Worm (Caenorhabditis elegans) whole organism, young adult: ENCODE data around the gene Y54F10BM.21.

Experiments used
- B0019.2 ChIP-seq: fragments of 200-800 bp; sonication (Bioruptor generic); conservative IDR thresholded peaks from 2 replicates; pipeline ENCODE4 v1.3.6; 2022; ENCODE audit warnings: missing genetic modification reagents, missing genetic modification characterization, missing compliant biosample characterization
- C06A6.2 ChIP-seq: fragments of 200-800 bp; sonication (Bioruptor generic); conservative IDR thresholded peaks from 2 replicates; pipeline ENCODE4 v1.3.6; 2022; ENCODE audit warnings: missing genetic modification characterization, missing compliant biosample characterization
- C17E4.6 ChIP-seq: fragments of 200-800 bp; sonication (Bioruptor generic); IDR thresholded peaks from 2 replicates; pipeline ENCODE4 v1.3.6; 2022; ENCODE audit warnings: missing genetic modification reagents, missing genetic modification characterization, missing compliant biosample characterization
- F39B2.1 ChIP-seq: fragments of 200-800 bp; sonication (Bioruptor generic); IDR thresholded peaks from 2 replicates; pipeline ENCODE4 v1.3.6; 2022; ENCODE audit warnings: missing genetic modification reagents, missing genetic modification characterization, missing compliant biosample characterization
- K11D2.4 ChIP-seq: fragments of 200-800 bp; sonication (Bioruptor generic); IDR thresholded peaks from 2 replicates; pipeline ENCODE4 v1.3.6; 2022; ENCODE audit warnings: missing genetic modification reagents, missing genetic modification characterization, missing compliant biosample characterization
- egl-18 ChIP-seq: fragments of 200-800 bp; sonication (Bioruptor generic); IDR thresholded peaks from 2 replicates; pipeline ENCODE4 v1.3.6; 2022; ENCODE audit warnings: missing genetic modification reagents, missing genetic modification characterization, missing compliant biosample characterization
- egl-44 ChIP-seq: fragments of 200-800 bp; sonication (Bioruptor generic); IDR thresholded peaks from 2 replicates; pipeline ENCODE4 v1.3.6; 2022; ENCODE audit warnings: missing genetic modification reagents, missing genetic modification characterization, missing compliant biosample characterization
- egrh-3 ChIP-seq: fragments of 200-800 bp; sonication (Bioruptor generic); IDR thresholded peaks from 2 replicates; pipeline ENCODE4 v1.3.6; 2022; ENCODE audit warnings: missing genetic modification reagents, missing genetic modification characterization, missing compliant biosample characterization
- hlh-12 ChIP-seq: sonication (generic microtip); optimal IDR thresholded peaks from 2 replicates; lab custom pipeline; 2016; ENCODE audit warnings: missing genetic modification characterization, missing compliant biosample characterization
- hmg-1.2 ChIP-seq: fragments of 200-800 bp; sonication (Bioruptor generic); IDR thresholded peaks from 2 replicates; pipeline ENCODE4 v1.3.6; 2022; ENCODE audit warnings: missing genetic modification reagents, missing genetic modification characterization, missing compliant biosample characterization
- lin-26 ChIP-seq: fragments of 200-800 bp; sonication (Bioruptor generic); IDR thresholded peaks from 2 replicates; pipeline ENCODE4 v1.3.6; 2022; ENCODE audit warnings: missing genetic modification reagents, missing genetic modification characterization, missing compliant biosample characterization
- lin-40 ChIP-seq: sonication (generic microtip); optimal IDR thresholded peaks from 2 replicates; lab custom pipeline; 2016; ENCODE audit warnings: missing genetic modification characterization, mild to moderate bottlenecking, missing compliant biosample characterization, missing genotype, missing genetic modification reagents
- lin-54 ChIP-seq: fragments of 200-800 bp; sonication (Bioruptor generic); optimal IDR thresholded peaks from 2 replicates; lab custom pipeline; 2018; ENCODE audit warnings: mild to moderate bottlenecking, missing genetic modification characterization, missing compliant biosample characterization
- madf-6 ChIP-seq: fragments of 200-800 bp; sonication (Bioruptor generic); IDR thresholded peaks from 2 replicates; pipeline ENCODE4 v1.3.6; 2022; ENCODE audit warnings: missing genetic modification reagents, missing genetic modification characterization, missing compliant biosample characterization
- nhr-179 ChIP-seq: sonication (generic microtip); optimal IDR thresholded peaks from 2 replicates; lab custom pipeline; 2016; ENCODE audit warnings: mild to moderate bottlenecking, missing genetic modification characterization, missing compliant biosample characterization
- pbrm-1 ChIP-seq: fragments of 200-800 bp; sonication (Bioruptor generic); IDR thresholded peaks from 2 replicates; pipeline ENCODE4 v1.3.6; 2022; ENCODE audit warnings: missing genetic modification reagents, missing genetic modification characterization, missing compliant biosample characterization
- snpc-1.3 ChIP-seq: sonication (generic microtip); optimal IDR thresholded peaks from 2 replicates; lab custom pipeline; 2017; ENCODE audit warnings: missing genetic modification characterization, mild to moderate bottlenecking, missing compliant biosample characterization, antibody characterized with exemption, moderate library complexity, missing genotype, missing genetic modification reagents; ENCODE audit not compliant: insufficient read depth
- snpc-4 ChIP-seq, 5 experiments: fragments of 150-350 bp in 1 of 5; sonication (generic microtip) in 4 of 5; optimal IDR thresholded peaks; 2 replicates each; lab custom pipeline; 2014 to 2018; ENCODE audit warnings: missing genetic modification characterization in 5 of 5, missing biosample characterization in 3 of 5, antibody characterized with exemption in 2 of 5, mild to moderate bottlenecking in 2 of 5, missing compliant biosample characterization in 2 of 5, missing genotype in 2 of 5, moderate library complexity in 2 of 5, missing genetic modification reagents in 1 of 5
- sptf-2 ChIP-seq: fragments of 200-800 bp; sonication (Bioruptor generic); optimal IDR thresholded peaks from 2 replicates; lab custom pipeline; 2018; ENCODE audit warnings: mild to moderate bottlenecking, missing genetic modification characterization, missing compliant biosample characterization
- xnd-1 ChIP-seq: sonication (generic microtip); optimal IDR thresholded peaks from 2 replicates; lab custom pipeline; 2016; ENCODE audit warnings: missing genotype, missing genetic modification reagents, missing genetic modification characterization, missing compliant biosample characterization
- zfh-2 ChIP-seq: fragments of 200-800 bp; sonication (Bioruptor generic); conservative IDR thresholded peaks from 2 replicates; pipeline ENCODE4 v1.3.6; 2022; ENCODE audit warnings: missing genetic modification reagents, missing genetic modification characterization, missing compliant biosample characterization
- ztf-26 ChIP-seq: sonication (generic microtip); optimal IDR thresholded peaks from 2 replicates; lab custom pipeline; 2017; ENCODE audit warnings: missing genetic modification characterization, missing compliant biosample characterization

Gene Y54F10BM.21

ce11 chrIII:2316439-2316838 lies 39.5 kb downstream of the Y54F10BM.21 start:
- TF ChIP-seq egrh-3 (GFP tag; lab: Robert Waterston, UW) (peak; percentile 68; the same call in 1 of the 2 replicates), snpc-4 (GFP tag; optimal IDR thresholded peaks at IDR 0.05; lab: Kevin White, UChicago) (no peak), snpc-4 (tag; optimal IDR thresholded peaks at IDR 0.05; lab: Kevin White, UChicago) (no peak)

- TF ChIP-seq ztf-26, result no peak
- no peak for TF ChIP-seq C06A6.2
- no peak for TF ChIP-seq B0019.2
- TF ChIP-seq snpc-1.3 (tag; lab: Kevin White, UChicago), result no peak
- TF ChIP-seq C17E4.6, result no peak
These were observed 47.8 kb downstream of the Y54F10BM.21 start for ce11 chrIII:2324703-2325102.

DNA sequence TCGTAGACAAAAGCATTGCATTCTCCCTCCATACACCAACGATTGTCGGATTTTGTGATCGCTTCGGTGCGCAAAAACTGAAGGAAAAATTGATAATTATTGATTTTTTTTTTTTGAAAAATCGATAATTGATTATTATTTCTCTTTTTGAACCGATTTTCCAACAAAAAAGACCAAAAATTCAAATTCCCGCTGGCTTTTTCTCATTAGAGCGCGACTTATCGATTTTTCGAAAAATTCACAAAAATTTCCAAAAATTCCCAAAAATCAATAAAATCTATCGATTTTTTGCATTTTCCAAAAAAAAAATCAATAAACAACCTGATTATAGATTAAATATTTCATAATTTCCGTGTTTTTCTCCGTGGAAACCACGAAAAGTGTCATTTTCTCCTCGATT lies 51.7 kb downstream of the Y54F10BM.21 start:
- TF ChIP-seq lin-40 (tag; lab: Kevin White, UChicago), result no peak
- no peak for TF ChIP-seq egl-44 (GFP tag; lab: Robert Waterston, UW)
- TF ChIP-seq K11D2.4 (GFP tag; lab: Robert Waterston, UW), result no peak
- TF ChIP-seq xnd-1 (tag; lab: Kevin White, UChicago), result no peak
- no peak for TF ChIP-seq egl-18
- TF ChIP-seq ztf-26, result no peak
- no peak for TF ChIP-seq pbrm-1 (GFP tag; lab: Robert Waterston, UW)
- no peak for TF ChIP-seq lin-26 (GFP tag; lab: Robert Waterston, UW)
- no peak for TF ChIP-seq madf-6
- TF ChIP-seq sptf-2 (GFP tag; lab: Kevin White, UChicago), result no peak
- no peak for TF ChIP-seq hlh-12 (tag; lab: Kevin White, UChicago)
- TF ChIP-seq nhr-179 (tag; lab: Kevin White, UChicago), result no peak
- no peak for TF ChIP-seq hmg-1.2 (GFP tag; lab: Robert Waterston, UW)
- TF ChIP-seq lin-54 (GFP tag; lab: Kevin White, UChicago), result no peak
- TF ChIP-seq zfh-2 (GFP tag; lab: Robert Waterston, UW), result no peak
- TF ChIP-seq F39B2.1 (GFP tag; lab: Robert Waterston, UW), result no peak
- TF ChIP-seq B0019.2, result no peak
